Worm (Caenorhabditis elegans) whole organism, L4/young adult: Measurements from ENCODE around the gene gpa-12.

Source experiments
- dao-5 ChIP-seq: sonication (generic microtip); optimal IDR thresholded peaks from 2 replicates; lab custom pipeline; 2016; ENCODE audit warnings: missing genotype, missing genetic modification characterization, moderate library complexity, missing compliant biosample characterization
- him-1 ChIP-seq: sonication (generic microtip); optimal IDR thresholded peaks from 2 replicates; lab custom pipeline; 2016; ENCODE audit warnings: missing genotype, missing genetic modification reagents, missing genetic modification characterization, missing compliant biosample characterization

DNA sequence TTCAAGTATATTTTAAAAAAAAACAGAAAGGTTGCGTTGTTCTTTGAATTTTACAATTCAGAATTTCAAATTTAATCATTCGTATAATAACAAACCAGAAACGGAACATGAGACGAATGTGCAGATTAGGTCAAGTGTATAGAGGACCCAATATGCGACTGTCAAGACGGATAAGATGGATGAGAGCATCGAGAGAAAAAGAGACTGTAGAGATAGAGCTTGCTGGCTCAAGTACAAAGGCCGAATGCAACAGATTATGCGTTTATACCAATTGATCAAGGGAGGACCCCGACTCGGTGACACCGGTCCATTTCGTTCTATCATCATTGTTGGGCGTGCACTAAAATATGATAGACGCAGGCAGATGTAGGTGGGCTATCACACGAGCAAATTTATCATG, 13.0 kb upstream of the gpa-12 start:
- TF ChIP-seq dao-5 (tag; lab: Kevin White, UChicago) = no peak
- TF ChIP-seq him-1 (tag; lab: Kevin White, UChicago) = no peak
